Fruit fly (Drosophila melanogaster) whole organism, embryonic: ENCODE data around the gene CG12321.

Source experiments
- B-H1 ChIP-seq: fragments of 200-800 bp; sonication (Bioruptor generic); IDR thresholded peaks from 3 replicates; pipeline ENCODE4 v1.3.6; 2022; ENCODE audit warnings: missing biosample characterization, missing genetic modification characterization
- C15 ChIP-seq: fragments of 200-800 bp; sonication (Bioruptor generic); IDR thresholded peaks from 3 replicates; pipeline ENCODE4 v1.3.6; 2022; ENCODE audit warnings: missing biosample characterization, missing genetic modification characterization
- CG14860 ChIP-seq: fragments of 200-800 bp; sonication (Bioruptor generic); IDR thresholded peaks from 3 replicates; pipeline ENCODE4 v1.3.6; 2022; ENCODE audit warnings: missing biosample characterization, missing genetic modification characterization; ENCODE audit not compliant: partially characterized antibody
- CG2678 ChIP-seq: fragments of 200-800 bp; sonication (Bioruptor generic); optimal IDR thresholded peaks from 3 replicates; lab custom pipeline; 2019; ENCODE audit warnings: missing biosample characterization, mild to moderate bottlenecking, missing genetic modification characterization, moderate library complexity
- CG4730 ChIP-seq: fragments of 200-800 bp; sonication (Bioruptor generic); IDR thresholded peaks from 2 replicates; pipeline ENCODE4 v1.3.6; 2022; ENCODE audit warnings: missing biosample characterization, missing genetic modification characterization
- Lpt ChIP-seq: fragments of >200 bp; optimal IDR thresholded peaks from 2 replicates; lab custom pipeline; 2018; ENCODE audit warnings: missing biosample characterization, missing genetic modification characterization
- Med ChIP-seq: fragments of 200-800 bp; sonication (Bioruptor generic); peaks from one replicate; lab custom pipeline; 2016; ENCODE audit warnings: missing biosample characterization, missing genetic modification characterization, mild to moderate bottlenecking, inconsistent platforms, moderate library complexity
- Sry-β ChIP-seq: fragments of 200-800 bp; sonication (Bioruptor generic); optimal IDR thresholded peaks from 2 replicates; lab custom pipeline; 2018; ENCODE audit warnings: missing biosample characterization, mild to moderate bottlenecking, missing genetic modification characterization, moderate library complexity
- hkb ChIP-seq, 2 experiments: fragments of 200-800 bp in 1 of 2; fragments of >200 bp in 1 of 2; sonication (Bioruptor generic) in 1 of 2; IDR thresholded peaks in 1 of 2; optimal IDR thresholded peaks in 1 of 2; 2 replicates each; pipeline versions ENCODE4 v1.3.6 to Lab custom; 2017 to 2022; ENCODE audit warnings: missing biosample characterization in 1 of 2, missing genetic modification characterization in 1 of 2
- ken ChIP-seq: fragments of 200-800 bp; sonication (Bioruptor generic); IDR thresholded peaks from 3 replicates; pipeline ENCODE4 v1.3.6; 2022; ENCODE audit warnings: missing biosample characterization, missing genetic modification characterization
- lola ChIP-seq, 3 experiments: fragments of >200 bp in 2 of 3; fragments of 200-800 bp in 1 of 3; sonication (Bioruptor generic) in 1 of 3; optimal IDR thresholded peaks; 2 replicates each; lab custom pipeline; 2017 to 2019; ENCODE audit warnings: missing biosample characterization in 3 of 3, missing genetic modification characterization in 3 of 3, mild to moderate bottlenecking in 1 of 3, moderate library complexity in 1 of 3
- tx ChIP-seq: fragments of 200-800 bp; sonication (Bioruptor generic); optimal IDR thresholded peaks from 2 replicates; lab custom pipeline; 2016; ENCODE audit warnings: missing biosample characterization, missing genetic modification characterization

dm6 chr3R:18168398-18168797, 20.1 kb downstream of the CG12321 start:
- no peak for TF ChIP-seq Sry-β (GFP tag; lab: Kevin White, UChicago)
- TF ChIP-seq tx: no peak
- TF ChIP-seq CG2678: peak; percentile 56
- no peak for TF ChIP-seq lola (GFP tag; optimal IDR thresholded peaks at IDR 0.05; lab: Kevin White, UChicago)
- no peak for TF ChIP-seq CG4730 (GFP tag; lab: Robert Waterston, UW)
- TF ChIP-seq hkb (optimal IDR thresholded peaks at IDR 0.05; lab: Kevin White, UChicago): no peak
- TF ChIP-seq hkb (GFP tag; IDR thresholded peaks at IDR 0.05; lab: Robert Waterston, UW): no peak
- TF ChIP-seq C15 (GFP tag; lab: Robert Waterston, UW): no peak
- TF ChIP-seq Lpt (GFP tag; lab: Kevin White, UChicago): no peak
- no peak; the same call in 2 of the 3 replicates for TF ChIP-seq B-H1 (GFP tag; lab: Robert Waterston, UW)
- no peak for TF ChIP-seq CG14860 (GFP tag; lab: Robert Waterston, UW)
- no peak for TF ChIP-seq ken (GFP tag; lab: Robert Waterston, UW)
- peak; percentile 89 for TF ChIP-seq Med
